Worm (Caenorhabditis elegans): Measurements from ENCODE around the gene Y22D7AL.9.

ce11 chrIII:1576451-1576850 lies 37.4 kb downstream of the Y22D7AL.9 start, which contains the start of gene Y22D7AL.7:
- no peak for TF ChIP-seq ces-1 (GFP tag; optimal IDR thresholded peaks at IDR 0.05)
- TF ChIP-seq attf-4 (tag; optimal IDR thresholded peaks at IDR 0.05): no peak
- TF ChIP-seq dpl-1 (GFP tag; optimal IDR thresholded peaks at IDR 0.05): no peak
- no peak for TF ChIP-seq daf-16 (GFP tag; optimal IDR thresholded peaks at IDR 0.05)
- TF ChIP-seq daf-16 (tag; optimal IDR thresholded peaks at IDR 0.05): no peak
- TF ChIP-seq ztf-11 (tag; optimal IDR thresholded peaks at IDR 0.05): no peak
- no peak for TF ChIP-seq ceh-44 (GFP tag; IDR thresholded peaks at IDR 0.05)
- TF ChIP-seq lin-39 (tag; optimal IDR thresholded peaks at IDR 0.05): no peak
- no peak for TF ChIP-seq pha-4 (GFP tag; IDR thresholded peaks at IDR 0.05)
- TF ChIP-seq pha-4 (tag; optimal IDR thresholded peaks at IDR 0.05): no peak
- no peak for TF ChIP-seq spr-1 (tag; optimal IDR thresholded peaks at IDR 0.05)
- TF ChIP-seq aly-2 (tag; optimal IDR thresholded peaks at IDR 0.05): no peak
- no peak for TF ChIP-seq lin-15B (tag; optimal IDR thresholded peaks at IDR 0.05)
- no peak for TF ChIP-seq egl-43 (GFP tag; IDR thresholded peaks at IDR 0.05)
- no peak for TF ChIP-seq gei-8 (GFP tag; optimal IDR thresholded peaks at IDR 0.05)
- TF ChIP-seq hlh-30 (tag; optimal IDR thresholded peaks at IDR 0.05; ENCODE audit: insufficient read depth): no peak
